Fruit fly (Drosophila melanogaster) whole organism, embryonic: ENCODE results near the gene Smvt.

Experiments used
- BEAF-32 ChIP-seq: fragments of 200-800 bp; sonication (Bioruptor generic); optimal IDR thresholded peaks from 3 replicates; lab custom pipeline; 2017; ENCODE audit warnings: missing biosample characterization, missing genetic modification characterization, mild to moderate bottlenecking, moderate library complexity, missing genetic modification reagents
- CG10147 ChIP-seq: fragments of 200-800 bp; sonication (Bioruptor generic); optimal IDR thresholded peaks from 2 replicates; lab custom pipeline; 2019; ENCODE audit warnings: missing biosample characterization, mild to moderate bottlenecking, missing genetic modification characterization, moderate library complexity
- CG10462 ChIP-seq: fragments of 200-800 bp; sonication (Bioruptor generic); optimal IDR thresholded peaks from 2 replicates; lab custom pipeline; 2016; ENCODE audit warnings: missing biosample characterization, missing genetic modification characterization
- CG12236 ChIP-seq: fragments of 200-800 bp; sonication (Bioruptor generic); optimal IDR thresholded peaks from 2 replicates; lab custom pipeline; 2016; ENCODE audit warnings: missing biosample characterization, missing genetic modification characterization
- CG13123 ChIP-seq: fragments of 200-800 bp; sonication (Bioruptor generic); optimal IDR thresholded peaks from 2 replicates; lab custom pipeline; 2016; ENCODE audit warnings: missing biosample characterization, missing genetic modification characterization
- CG13424 ChIP-seq: fragments of 200-800 bp; sonication (Bioruptor generic); optimal IDR thresholded peaks from 2 replicates; lab custom pipeline; 2019; ENCODE audit warnings: missing biosample characterization, mild to moderate bottlenecking, missing genetic modification characterization, moderate library complexity
- CG14014 ChIP-seq: fragments of 200-800 bp; sonication (Bioruptor generic); IDR thresholded peaks from 2 replicates; pipeline ENCODE4 v1.3.6; 2022; ENCODE audit warnings: missing biosample characterization, missing genetic modification characterization
- CG14050 ChIP-seq: fragments of 200-800 bp; sonication (Bioruptor generic); IDR thresholded peaks from 3 replicates; pipeline ENCODE4 v1.3.6; 2022; ENCODE audit warnings: missing biosample characterization, missing genetic modification characterization
- CG14965 ChIP-seq: fragments of 200-800 bp; sonication (Bioruptor generic); optimal IDR thresholded peaks from 2 replicates; lab custom pipeline; 2016; ENCODE audit warnings: missing biosample characterization, missing genetic modification characterization, borderline replicate concordance
- CG16813 ChIP-seq: fragments of 200-800 bp; sonication (Bioruptor generic); IDR thresholded peaks from 3 replicates; pipeline ENCODE4 v1.3.6; 2022; ENCODE audit warnings: missing biosample characterization, missing genetic modification characterization; ENCODE audit not compliant: partially characterized antibody
- CG16863 ChIP-seq: fragments of 200-800 bp; sonication (Bioruptor generic); optimal IDR thresholded peaks from 3 replicates; lab custom pipeline; 2016; ENCODE audit warnings: missing biosample characterization, missing genetic modification characterization
- CG17186 ChIP-seq: fragments of 200-800 bp; sonication (Bioruptor generic); optimal IDR thresholded peaks from 3 replicates; lab custom pipeline; 2017; ENCODE audit warnings: missing biosample characterization, missing genetic modification reagents, missing genetic modification characterization
- CG17912 ChIP-seq: fragments of 200-800 bp; sonication (Bioruptor generic); optimal IDR thresholded peaks from 2 replicates; lab custom pipeline; 2018; ENCODE audit warnings: missing biosample characterization, mild to moderate bottlenecking, missing genetic modification characterization
- CG1792 ChIP-seq: fragments of 200-800 bp; sonication (Bioruptor generic); optimal IDR thresholded peaks from 2 replicates; lab custom pipeline; 2016; ENCODE audit warnings: missing biosample characterization, missing genetic modification characterization
- CG18619 ChIP-seq: fragments of 200-800 bp; sonication (Bioruptor generic); optimal IDR thresholded peaks from 3 replicates; lab custom pipeline; 2017; ENCODE audit warnings: missing biosample characterization, mild to moderate bottlenecking, missing genetic modification characterization
- CG31388 ChIP-seq: fragments of 200-800 bp; sonication (Bioruptor generic); optimal IDR thresholded peaks from 2 replicates; lab custom pipeline; 2016; ENCODE audit warnings: missing biosample characterization, missing genetic modification characterization
- CG3407 ChIP-seq: fragments of 200-800 bp; sonication (Bioruptor generic); optimal IDR thresholded peaks from 2 replicates; lab custom pipeline; 2018; ENCODE audit warnings: missing biosample characterization, mild to moderate bottlenecking, missing genetic modification characterization
- CG34224 ChIP-seq: fragments of 200-800 bp; sonication (Bioruptor generic); IDR thresholded peaks from 3 replicates; pipeline ENCODE4 v1.3.6; 2022; ENCODE audit warnings: missing biosample characterization, missing genetic modification characterization; ENCODE audit not compliant: partially characterized antibody
- CG3995 ChIP-seq: fragments of 200-800 bp; sonication (Bioruptor generic); optimal IDR thresholded peaks from 3 replicates; lab custom pipeline; 2016; ENCODE audit warnings: missing biosample characterization, missing genetic modification characterization
- CG7372 ChIP-seq: fragments of 200-800 bp; sonication (Bioruptor generic); IDR thresholded peaks from 2 replicates; pipeline ENCODE4 v1.3.6; 2022; ENCODE audit warnings: missing biosample characterization, missing genetic modification characterization
- CG7963 ChIP-seq: fragments of 200-800 bp; sonication (Bioruptor generic); IDR thresholded peaks from 3 replicates; pipeline ENCODE4 v1.3.6; 2022; ENCODE audit warnings: missing biosample characterization, missing genetic modification characterization; ENCODE audit not compliant: partially characterized antibody
- CG8388 ChIP-seq: fragments of 200-800 bp; sonication (Bioruptor generic); optimal IDR thresholded peaks from 2 replicates; lab custom pipeline; 2019; ENCODE audit warnings: missing biosample characterization, mild to moderate bottlenecking, missing genetic modification characterization, moderate library complexity
- CG8478 ChIP-seq: fragments of >200 bp; optimal IDR thresholded peaks from 2 replicates; lab custom pipeline; 2018
- CG9797 ChIP-seq: fragments of 200-800 bp; sonication (Bioruptor generic); optimal IDR thresholded peaks from 3 replicates; lab custom pipeline; 2018; ENCODE audit warnings: missing biosample characterization, mild to moderate bottlenecking, missing genetic modification characterization
- Dip3 ChIP-seq: fragments of 200-800 bp; sonication (Bioruptor generic); optimal IDR thresholded peaks from 3 replicates; lab custom pipeline; 2016; ENCODE audit warnings: missing biosample characterization, missing genetic modification characterization
- Doc2 ChIP-seq: fragments of 200-800 bp; sonication (Bioruptor generic); IDR thresholded peaks from 2 replicates; pipeline ENCODE4 v1.3.6; 2022; ENCODE audit warnings: missing biosample characterization, missing genetic modification characterization
- GATAe ChIP-seq: fragments of 200-800 bp; sonication (Bioruptor generic); conservative IDR thresholded peaks from 2 replicates; pipeline ENCODE4 v1.3.6; 2022; ENCODE audit warnings: missing biosample characterization, missing genetic modification characterization
- H2.0 ChIP-seq: fragments of 200-800 bp; sonication (Bioruptor generic); IDR thresholded peaks from 2 replicates; pipeline ENCODE4 v1.3.6; 2022; ENCODE audit warnings: missing biosample characterization, missing genetic modification characterization
- Hr39 ChIP-seq: fragments of >200 bp; optimal IDR thresholded peaks from 2 replicates; lab custom pipeline; 2017
- Hsf ChIP-seq: fragments of 200-800 bp; sonication (Bioruptor generic); optimal IDR thresholded peaks from 3 replicates; lab custom pipeline; 2016; ENCODE audit warnings: missing biosample characterization, missing genetic modification characterization
- Kr ChIP-seq: fragments of 200-800 bp; sonication (Bioruptor generic); optimal IDR thresholded peaks from 2 replicates; lab custom pipeline; 2017; ENCODE audit warnings: missing biosample characterization, mild to moderate bottlenecking, missing genetic modification characterization
- Lpt ChIP-seq: fragments of >200 bp; optimal IDR thresholded peaks from 2 replicates; lab custom pipeline; 2018; ENCODE audit warnings: missing biosample characterization, missing genetic modification characterization
- NC2α ChIP-seq: fragments of 200-800 bp; sonication (Bioruptor generic); optimal IDR thresholded peaks from 2 replicates; lab custom pipeline; 2016; ENCODE audit warnings: missing biosample characterization, missing genetic modification characterization
- NK7.1 ChIP-seq: fragments of 200-800 bp; sonication (Bioruptor generic); optimal IDR thresholded peaks from 3 replicates; lab custom pipeline; 2016; ENCODE audit warnings: missing biosample characterization, missing genetic modification characterization
- Taf1 ChIP-seq: fragments of 200-800 bp; sonication (Bioruptor generic); IDR thresholded peaks from 2 replicates; pipeline ENCODE4 v1.3.6; 2022; ENCODE audit warnings: missing biosample characterization, missing genetic modification characterization
- abd-A ChIP-seq: fragments of 200-800 bp; sonication (Bioruptor generic); optimal IDR thresholded peaks from 3 replicates; lab custom pipeline; 2019; ENCODE audit warnings: missing biosample characterization, mild to moderate bottlenecking, missing genetic modification characterization, moderate library complexity
- amos ChIP-seq: fragments of 200-800 bp; sonication (Bioruptor generic); IDR thresholded peaks from 2 replicates; pipeline ENCODE4 v1.3.6; 2022; ENCODE audit warnings: missing biosample characterization, missing genetic modification characterization; ENCODE audit not compliant: partially characterized antibody
- btn ChIP-seq: fragments of 200-800 bp; sonication (Bioruptor generic); optimal IDR thresholded peaks from 2 replicates; lab custom pipeline; 2016; ENCODE audit warnings: missing biosample characterization, missing genetic modification characterization
- croc ChIP-seq: fragments of 200-800 bp; sonication (Bioruptor generic); conservative IDR thresholded peaks from 3 replicates; pipeline ENCODE4 v1.3.6; 2022; ENCODE audit warnings: missing biosample characterization, missing genetic modification characterization
- crol ChIP-seq: fragments of 200-800 bp; sonication (Bioruptor generic); IDR thresholded peaks from 2 replicates; pipeline ENCODE4 v1.3.6; 2022; ENCODE audit warnings: missing biosample characterization, missing genetic modification characterization
- fu2 ChIP-seq: fragments of 200-800 bp; sonication (Bioruptor generic); optimal IDR thresholded peaks from 2 replicates; lab custom pipeline; 2016; ENCODE audit warnings: missing biosample characterization, missing genetic modification characterization
- gcm ChIP-seq: fragments of 200-800 bp; sonication (Bioruptor generic); optimal IDR thresholded peaks from 2 replicates; lab custom pipeline; 2019; ENCODE audit warnings: missing biosample characterization, mild to moderate bottlenecking, missing genetic modification characterization, moderate library complexity
- gcm2 ChIP-seq: fragments of 200-800 bp; sonication (Bioruptor generic); optimal IDR thresholded peaks from 2 replicates; lab custom pipeline; 2016; ENCODE audit warnings: missing biosample characterization, missing genetic modification characterization
- hb ChIP-seq: fragments of 200-800 bp; sonication (Bioruptor generic); IDR thresholded peaks from 3 replicates; pipeline ENCODE4 v1.3.6; 2022; ENCODE audit warnings: missing biosample characterization, missing genetic modification characterization; ENCODE audit not compliant: partially characterized antibody
- inv ChIP-seq: fragments of 200-800 bp; sonication (Bioruptor generic); IDR thresholded peaks from 2 replicates; pipeline ENCODE4 v1.3.6; 2022; ENCODE audit warnings: missing biosample characterization, missing genetic modification characterization; ENCODE audit not compliant: partially characterized antibody
- maf-S ChIP-seq: fragments of 200-800 bp; sonication (Bioruptor generic); optimal IDR thresholded peaks from 2 replicates; lab custom pipeline; 2016; ENCODE audit warnings: missing biosample characterization, missing genetic modification characterization
- mld ChIP-seq: fragments of 200-800 bp; sonication (Bioruptor generic); IDR thresholded peaks from 3 replicates; pipeline ENCODE4 v1.3.6; 2022; ENCODE audit warnings: missing biosample characterization, missing genetic modification characterization; ENCODE audit not compliant: partially characterized antibody
- nerfin-1 ChIP-seq: fragments of 200-800 bp; sonication (Bioruptor generic); optimal IDR thresholded peaks from 3 replicates; lab custom pipeline; 2019; ENCODE audit warnings: missing biosample characterization, mild to moderate bottlenecking, missing genetic modification characterization, moderate library complexity
- p53 ChIP-seq: fragments of 200-800 bp; sonication (Bioruptor generic); optimal IDR thresholded peaks from 2 replicates; lab custom pipeline; 2016; ENCODE audit warnings: missing biosample characterization, missing genetic modification characterization
- sna ChIP-seq: fragments of 200-800 bp; sonication (Bioruptor generic); IDR thresholded peaks from 2 replicates; pipeline ENCODE4 v1.3.6; 2022; ENCODE audit warnings: missing biosample characterization, missing genetic modification characterization; ENCODE audit not compliant: partially characterized antibody
- toy ChIP-seq: fragments of 200-800 bp; sonication (Bioruptor generic); IDR thresholded peaks from 2 replicates; pipeline ENCODE4 v1.3.6; 2022; ENCODE audit warnings: missing biosample characterization, missing genetic modification characterization

Gene Smvt

DNA sequence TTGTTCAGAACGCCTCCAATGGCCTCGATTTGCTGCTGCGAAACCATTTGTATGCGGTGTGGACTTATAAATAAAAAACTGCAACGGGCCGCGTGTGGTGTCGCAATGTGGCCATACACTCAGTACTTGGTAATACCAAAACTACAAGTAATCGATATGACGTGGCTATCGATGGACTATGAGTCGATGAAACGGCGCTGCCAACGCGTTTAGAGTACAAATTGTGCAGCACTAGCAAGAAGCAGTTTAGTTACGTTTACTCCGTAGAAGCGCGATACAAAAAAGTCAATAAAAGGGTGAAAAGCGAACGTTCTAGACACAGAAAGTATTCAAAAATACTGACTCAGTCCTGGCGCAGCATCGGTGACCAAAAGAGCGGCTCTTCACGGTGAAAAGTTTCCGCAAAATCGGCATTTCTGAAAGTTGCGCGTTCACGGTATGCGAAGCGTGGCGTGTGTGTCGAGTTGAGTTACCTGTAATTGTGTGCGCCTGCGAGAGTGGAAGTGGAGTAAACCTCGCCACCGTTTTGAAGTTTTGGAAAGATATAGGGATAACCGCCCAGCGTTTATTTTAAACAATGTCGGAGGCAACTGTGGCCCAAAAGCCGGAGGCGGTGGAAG is 13.8 kb downstream of the Smvt start, which contains the start of the genes nero and CG1910 (continued):
- TF ChIP-seq BEAF-32: peak; percentile 92
- TF ChIP-seq nerfin-1 (tag; lab: Kevin White, UChicago): peak; percentile 25
- TF ChIP-seq Hr39 (lab: Kevin White, UChicago): no peak
- TF ChIP-seq CG7963 (GFP tag; lab: Robert Waterston, UW): no peak
- TF ChIP-seq abd-A: no peak
- TF ChIP-seq CG7372 (GFP tag; lab: Robert Waterston, UW): no peak
- TF ChIP-seq mld (GFP tag; lab: Robert Waterston, UW): no peak
- TF ChIP-seq Kr (GFP tag; lab: Kevin White, UChicago): peak; percentile 3
- TF ChIP-seq btn (GFP tag; lab: Kevin White, UChicago): no peak
- TF ChIP-seq CG14965 (GFP tag; lab: Kevin White, UChicago): no peak
- TF ChIP-seq Dip3: no peak
- TF ChIP-seq inv (GFP tag; lab: Robert Waterston, UW): no peak
- TF ChIP-seq CG8388 (GFP tag; lab: Kevin White, UChicago): peak; percentile 10
- TF ChIP-seq Lpt (GFP tag; lab: Kevin White, UChicago): no peak
- TF ChIP-seq p53 (GFP tag; lab: Kevin White, UChicago): no peak
- peak; percentile 88 for TF ChIP-seq CG17186 (GFP tag; lab: Kevin White, UChicago)
- no peak for TF ChIP-seq H2.0
- no peak for TF ChIP-seq crol (GFP tag; lab: Robert Waterston, UW)
- TF ChIP-seq CG13424 (tag; lab: Kevin White, UChicago): no peak
- TF ChIP-seq croc (GFP tag; lab: Robert Waterston, UW): no peak
- no peak for TF ChIP-seq CG17912 (GFP tag; lab: Kevin White, UChicago)
- no peak for TF ChIP-seq Taf1 (GFP tag; lab: Robert Waterston, UW)
- TF ChIP-seq CG14050 (GFP tag; lab: Robert Waterston, UW): no peak
- no peak for TF ChIP-seq sna (GFP tag; lab: Robert Waterston, UW)
- TF ChIP-seq CG8478 (lab: Kevin White, UChicago): no peak
- TF ChIP-seq CG34224 (GFP tag; lab: Robert Waterston, UW): no peak
- TF ChIP-seq CG12236 (GFP tag; lab: Kevin White, UChicago): no peak
- no peak for TF ChIP-seq amos (GFP tag; lab: Robert Waterston, UW)
- TF ChIP-seq CG16813 (GFP tag; lab: Robert Waterston, UW): no peak
- no peak for TF ChIP-seq fu2 (GFP tag; lab: Kevin White, UChicago)
- TF ChIP-seq gcm2 (GFP tag; lab: Kevin White, UChicago): no peak
- no peak for TF ChIP-seq GATAe (GFP tag; lab: Robert Waterston, UW)
- TF ChIP-seq CG14014 (GFP tag; lab: Robert Waterston, UW): no peak
- TF ChIP-seq CG13123 (GFP tag; lab: Kevin White, UChicago): no peak
- TF ChIP-seq Hsf (GFP tag; lab: Kevin White, UChicago): peak; percentile 30
- TF ChIP-seq CG3995: peak; percentile 94
- no peak for TF ChIP-seq toy (GFP tag; lab: Robert Waterston, UW)
- TF ChIP-seq CG10147: no peak
- TF ChIP-seq CG16863 (GFP tag; lab: Kevin White, UChicago): no peak
- TF ChIP-seq CG10462 (GFP tag; lab: Kevin White, UChicago): no peak
- TF ChIP-seq NK7.1 (GFP tag; lab: Kevin White, UChicago): no peak
- no peak for TF ChIP-seq gcm (GFP tag; lab: Kevin White, UChicago)
- no peak for TF ChIP-seq Doc2 (GFP tag; lab: Robert Waterston, UW)
- TF ChIP-seq NC2α: no peak
- peak; percentile 93 for TF ChIP-seq CG9797 (GFP tag; lab: Kevin White, UChicago)
- TF ChIP-seq maf-S (GFP tag; lab: Kevin White, UChicago): peak; percentile 33
- TF ChIP-seq CG31388 (GFP tag; lab: Kevin White, UChicago): no peak
- TF ChIP-seq hb: no peak
- TF ChIP-seq CG3407 (GFP tag; lab: Kevin White, UChicago): no peak
- no peak for TF ChIP-seq CG18619
- no peak for TF ChIP-seq CG1792 (GFP tag; lab: Kevin White, UChicago)
